Fruit fly (Drosophila melanogaster): ENCODE results near the gene Ipk2.
A peak's percentile ranks its signal among the peaks of the same experiment; 100 is the strongest.

Ipk2 gene

DNA sequence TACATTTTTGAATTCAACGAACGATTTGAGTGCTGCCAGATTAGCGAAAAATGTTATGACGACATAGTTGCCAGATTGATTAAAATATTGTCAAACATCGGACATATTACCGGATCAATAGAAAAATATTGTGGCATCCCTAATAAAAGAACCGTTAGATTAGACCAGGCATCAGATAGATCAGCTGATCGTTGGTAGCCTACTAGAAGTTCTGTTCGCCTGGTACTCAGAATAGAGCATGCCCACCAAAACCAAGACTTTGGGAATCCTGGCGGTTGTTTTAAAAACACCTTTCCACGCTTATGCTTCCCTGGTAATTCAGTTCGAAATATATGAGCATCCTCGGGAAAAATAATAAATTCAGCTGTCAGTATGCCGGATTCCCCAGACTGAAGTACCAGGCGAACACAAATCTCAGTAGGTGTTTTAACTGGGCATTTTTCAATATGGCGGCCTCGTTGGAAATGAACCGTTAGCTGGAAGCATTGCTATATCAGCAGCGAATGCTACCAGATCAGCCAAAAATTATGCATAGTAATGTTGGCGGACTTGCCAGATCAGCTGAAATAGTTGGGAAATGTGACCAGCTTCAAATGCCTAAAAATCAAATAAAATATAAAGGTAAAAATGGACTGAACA, 33.4 kb downstream of the Ipk2 start (continued):
- TF ChIP-seq Abd-B (GFP tag; optimal IDR thresholded peaks at IDR 0.05) (peak; percentile 28), knrl (GFP tag; IDR thresholded peaks at IDR 0.05; ENCODE audit: partially characterized antibody) (peak; percentile 55; the same call in 2 of the 3 replicates), HLHmδ (GFP tag; optimal IDR thresholded peaks at IDR 0.05) (peak; percentile 29), NFAT (GFP tag; IDR thresholded peaks at IDR 0.05) (peak; percentile 45; the same call in 1 of the 2 replicates)

DNA sequence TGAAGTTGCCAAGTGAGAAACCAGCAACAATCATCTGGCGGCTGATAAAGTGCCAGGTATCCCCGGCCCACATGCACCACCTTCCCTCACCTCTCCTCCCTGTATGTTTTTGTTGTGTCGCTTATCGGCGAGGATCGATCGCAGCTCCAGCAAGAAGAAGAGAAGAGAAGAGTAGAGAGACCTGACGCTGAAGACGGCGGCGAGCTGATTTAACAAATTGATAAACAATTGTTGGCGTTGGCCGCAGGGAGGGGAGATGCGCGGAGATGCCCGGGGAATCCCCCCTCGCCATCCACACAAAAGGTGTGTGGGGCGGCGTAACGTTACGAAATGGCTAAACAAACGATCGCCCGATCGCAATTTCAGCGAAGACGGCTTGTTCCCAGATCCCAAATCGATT, 40.3 kb downstream of the Ipk2 start:
- TF ChIP-seq abd-A (tag; optimal IDR thresholded peaks at IDR 0.05) (no peak), grn (GFP tag; optimal IDR thresholded peaks at IDR 0.05) (peak; percentile 81), CG11398 (GFP tag; optimal IDR thresholded peaks at IDR 0.05) (no peak), maf-S (GFP tag; optimal IDR thresholded peaks at IDR 0.05) (no peak), crol (GFP tag; IDR thresholded peaks at IDR 0.05) (peak; percentile 79)

DNA sequence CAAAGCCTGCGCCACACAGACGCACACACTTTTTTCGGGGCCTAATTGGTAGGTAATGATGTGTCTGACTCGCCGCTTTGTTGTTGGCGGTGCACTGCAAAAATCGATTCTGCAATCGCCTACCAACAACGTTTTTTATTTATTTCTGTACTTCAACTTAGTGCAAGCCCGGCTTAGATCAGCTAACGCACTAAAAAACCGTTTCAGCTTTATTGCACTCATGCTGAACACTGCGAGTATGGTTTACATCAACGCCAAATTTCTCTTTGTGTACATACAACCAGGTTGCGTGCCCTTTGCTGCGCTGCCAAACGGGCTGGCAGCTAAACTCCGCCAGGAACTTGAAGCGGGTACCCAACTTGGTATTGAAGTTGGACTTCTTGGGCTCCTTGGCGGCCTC, 43.8 kb downstream of the Ipk2 start:
- TF ChIP-seq CG9932 (GFP tag; IDR thresholded peaks at IDR 0.05) (no peak), eyg (GFP tag; optimal IDR thresholded peaks at IDR 0.05) (no peak), D (optimal IDR thresholded peaks at IDR 0.05) (no peak), D (GFP tag; optimal IDR thresholded peaks at IDR 0.05) (no peak), pnt (GFP tag; optimal IDR thresholded peaks at IDR 0.05) (peak; percentile 18), CG17568 (GFP tag; optimal IDR thresholded peaks at IDR 0.05) (no peak), ato (GFP tag; IDR thresholded peaks at IDR 0.05; ENCODE audit: partially characterized antibody) (no peak), insv (GFP tag; optimal IDR thresholded peaks at IDR 0.05) (no peak), CG9876 (GFP tag; optimal IDR thresholded peaks at IDR 0.05) (peak; percentile 18), ken (GFP tag; IDR thresholded peaks at IDR 0.05) (no peak), nerfin-1 (tag; optimal IDR thresholded peaks at IDR 0.05) (no peak), bbx (GFP tag; IDR thresholded peaks at IDR 0.05; ENCODE audit: partially characterized antibody) (no peak), CG9727 (GFP tag; optimal IDR thresholded peaks at IDR 0.05) (no peak), sr (GFP tag; IDR thresholded peaks at IDR 0.05) (no peak), Usf (GFP tag; optimal IDR thresholded peaks at IDR 0.05) (no peak), HmgD (GFP tag; optimal IDR thresholded peaks at IDR 0.05) (no peak), CG30403 (GFP tag; optimal IDR thresholded peaks at IDR 0.05) (peak; percentile 11), CG11560 (tag; IDR thresholded peaks at IDR 0.05) (no peak), CG9609 (GFP tag; optimal IDR thresholded peaks at IDR 0.05) (no peak), CG12071 (GFP tag; optimal IDR thresholded peaks at IDR 0.05) (no peak), CG8944 (GFP tag; optimal IDR thresholded peaks at IDR 0.05) (peak; percentile 8), shn (GFP tag; optimal IDR thresholded peaks at IDR 0.05) (no peak), ro (GFP tag; IDR thresholded peaks at IDR 0.05) (no peak), CG10431 (GFP tag; optimal IDR thresholded peaks at IDR 0.05) (no peak), CG16779 (GFP tag; IDR thresholded peaks at IDR 0.05) (no peak), Xbp1 (GFP tag; optimal IDR thresholded peaks at IDR 0.05) (peak; percentile 47), cg (GFP tag; optimal IDR thresholded peaks at IDR 0.05) (no peak), stwl (tag; optimal IDR thresholded peaks at IDR 0.05) (no peak), az2 (GFP tag; optimal IDR thresholded peaks at IDR 0.05) (no peak), wor (GFP tag; IDR thresholded peaks at IDR 0.05) (no peak), trh (GFP tag; optimal IDR thresholded peaks at IDR 0.05) (no peak), Neu2 (GFP tag; optimal IDR thresholded peaks at IDR 0.05; ENCODE audit: borderline replicate concordance) (no peak), Mes4 (GFP tag; optimal IDR thresholded peaks at IDR 0.05) (peak; percentile 46), CG16815 (GFP tag; optimal IDR thresholded peaks at IDR 0.05) (no peak), fd96Cb (tag; optimal IDR thresholded peaks at IDR 0.05) (peak; percentile 18), Vsx1 (GFP tag; optimal IDR thresholded peaks at IDR 0.05) (no peak), Xrp1 (GFP tag; IDR thresholded peaks at IDR 0.05) (peak; percentile 48; the same call in 1 of the 2 replicates), CG17829 (tag; optimal IDR thresholded peaks at IDR 0.05) (no peak), CG11247 (GFP tag; IDR thresholded peaks at IDR 0.05) (no peak)

Data from whole organism, embryonic.